Worm (Caenorhabditis elegans) whole organism, L2 larva: ENCODE data around the gene F59B2.8.
A peak's percentile ranks its signal among the peaks of the same experiment; 100 is the strongest.

Source experiments
- C34F6.9 ChIP-seq: fragments of 150-350 bp; optimal IDR thresholded peaks from 2 replicates; lab custom pipeline; 2014; ENCODE audit warnings: missing biosample characterization, missing genetic modification characterization
- F13H6.1 ChIP-seq: sonication (generic microtip); optimal IDR thresholded peaks from 2 replicates; lab custom pipeline; 2016; ENCODE audit warnings: missing genetic modification characterization, missing compliant biosample characterization
- R02D3.7 ChIP-seq: fragments of 150-350 bp; optimal IDR thresholded peaks from 2 replicates; lab custom pipeline; 2014; ENCODE audit warnings: missing biosample characterization, missing genetic modification characterization
- ZK546.5 ChIP-seq: sonication (generic microtip); optimal IDR thresholded peaks from 2 replicates; lab custom pipeline; 2017; ENCODE audit warnings: missing biosample characterization, missing genetic modification characterization
- alr-1 ChIP-seq: fragments of 150-350 bp; optimal IDR thresholded peaks from 2 replicates; lab custom pipeline; 2014; ENCODE audit warnings: missing biosample characterization, missing genetic modification characterization
- ama-1 ChIP-seq: fragments of 150-350 bp; optimal IDR thresholded peaks from 2 replicates; lab custom pipeline; 2018; ENCODE audit warnings: inconsistent platforms
- blmp-1 ChIP-seq: sonication (generic microtip); optimal IDR thresholded peaks from 2 replicates; lab custom pipeline; 2017; ENCODE audit warnings: missing genetic modification characterization, mild to moderate bottlenecking, missing compliant biosample characterization, antibody characterized with exemption, moderate library complexity; ENCODE audit not compliant: insufficient read depth
- crh-2 ChIP-seq: sonication (generic microtip); optimal IDR thresholded peaks from 2 replicates; lab custom pipeline; 2017; ENCODE audit warnings: missing biosample characterization, missing genetic modification characterization
- dmd-4 ChIP-seq: sonication (generic microtip); optimal IDR thresholded peaks from 2 replicates; lab custom pipeline; 2017; ENCODE audit warnings: missing biosample characterization, missing genetic modification characterization
- egl-27 ChIP-seq: sonication (generic microtip); optimal IDR thresholded peaks from 3 replicates; lab custom pipeline; 2017; ENCODE audit warnings: missing biosample characterization, missing genetic modification reagents, missing genetic modification characterization
- elt-1 ChIP-seq: fragments of 150-350 bp; optimal IDR thresholded peaks from 2 replicates; lab custom pipeline; 2014; ENCODE audit warnings: missing biosample characterization, missing genetic modification characterization
- elt-3 ChIP-seq: sonication (generic microtip); optimal IDR thresholded peaks from 2 replicates; lab custom pipeline; 2017; ENCODE audit warnings: missing biosample characterization, missing genetic modification characterization
- fos-1 ChIP-seq: fragments of 150-350 bp; optimal IDR thresholded peaks from 2 replicates; lab custom pipeline; 2014; ENCODE audit warnings: missing biosample characterization, missing genetic modification characterization
- gmeb-1 ChIP-seq: fragments of 150-350 bp; optimal IDR thresholded peaks from 2 replicates; lab custom pipeline; 2014; ENCODE audit warnings: missing biosample characterization, missing genetic modification characterization
- lin-11 ChIP-seq: fragments of 150-350 bp; sonication (generic microtip); optimal IDR thresholded peaks from 2 replicates; lab custom pipeline; 2014; ENCODE audit warnings: missing biosample characterization, missing genetic modification characterization, inconsistent platforms, mixed read lengths
- lin-13 ChIP-seq: fragments of 150-350 bp; optimal IDR thresholded peaks from 2 replicates; lab custom pipeline; 2014; ENCODE audit warnings: missing biosample characterization, missing genetic modification reagents, missing genetic modification characterization
- lsy-2 ChIP-seq, 2 experiments: fragments of 150-350 bp in 1 of 2; sonication (generic microtip) in 1 of 2; optimal IDR thresholded peaks; 2 replicates each; lab custom pipeline; 2014 to 2017; ENCODE audit warnings: missing biosample characterization in 2 of 2, missing genetic modification characterization in 2 of 2
- mab-5 ChIP-seq: fragments of 150-350 bp; optimal IDR thresholded peaks from 2 replicates; lab custom pipeline; 2014; ENCODE audit warnings: missing biosample characterization, missing genetic modification characterization
- mbf-1 ChIP-seq: sonication (generic microtip); optimal IDR thresholded peaks from 2 replicates; lab custom pipeline; 2017; ENCODE audit warnings: missing biosample characterization, missing genetic modification characterization
- mdl-1 ChIP-seq, 2 experiments: fragments of 150-350 bp in 1 of 2; sonication (generic microtip) in 1 of 2; optimal IDR thresholded peaks; 2 replicates each; lab custom pipeline; 2017; ENCODE audit warnings: missing biosample characterization in 2 of 2, missing genetic modification characterization in 2 of 2
- nhr-129 ChIP-seq: fragments of 150-350 bp; optimal IDR thresholded peaks from 2 replicates; lab custom pipeline; 2014; ENCODE audit warnings: missing biosample characterization, missing genetic modification characterization
- nhr-21 ChIP-seq: fragments of 150-350 bp; optimal IDR thresholded peaks from 2 replicates; lab custom pipeline; 2014; ENCODE audit warnings: missing biosample characterization, missing genetic modification characterization
- nhr-25 ChIP-seq: fragments of 150-350 bp; sonication (generic microtip); optimal IDR thresholded peaks from 3 replicates; lab custom pipeline; 2014; ENCODE audit warnings: missing biosample characterization, missing genetic modification characterization
- nhr-6 ChIP-seq: fragments of 150-350 bp; optimal IDR thresholded peaks from 2 replicates; lab custom pipeline; 2014; ENCODE audit warnings: missing biosample characterization, missing genetic modification characterization
- nhr-77 ChIP-seq: fragments of 150-350 bp; optimal IDR thresholded peaks from 2 replicates; lab custom pipeline; 2014; ENCODE audit warnings: missing biosample characterization, missing genetic modification characterization
- sem-4 ChIP-seq: fragments of 150-350 bp; optimal IDR thresholded peaks from 2 replicates; lab custom pipeline; 2014; ENCODE audit warnings: missing biosample characterization, missing genetic modification reagents, missing genetic modification characterization
- sma-3 ChIP-seq: sonication (generic microtip); optimal IDR thresholded peaks from 2 replicates; lab custom pipeline; 2016; ENCODE audit warnings: missing genetic modification reagents, missing genetic modification characterization, missing compliant biosample characterization
- sma-9 ChIP-seq, 2 experiments: fragments of 150-350 bp in 1 of 2; sonication (generic microtip) in 1 of 2; optimal IDR thresholded peaks; 2 replicates each; lab custom pipeline; 2014 to 2016; ENCODE audit warnings: missing genetic modification characterization in 2 of 2, mild to moderate bottlenecking in 1 of 2, missing biosample characterization in 1 of 2, missing compliant biosample characterization in 1 of 2, missing genetic modification reagents in 1 of 2, moderate library complexity in 1 of 2
- snpc-4 ChIP-seq: fragments of 150-350 bp; optimal IDR thresholded peaks from 2 replicates; lab custom pipeline; 2014; ENCODE audit warnings: missing biosample characterization, missing genetic modification characterization
- unc-39 ChIP-seq: fragments of 150-350 bp; optimal IDR thresholded peaks from 2 replicates; lab custom pipeline; 2014; ENCODE audit warnings: missing biosample characterization, missing genetic modification characterization
- unc-55 ChIP-seq: fragments of 150-350 bp; sonication (generic microtip); optimal IDR thresholded peaks from 3 replicates; lab custom pipeline; 2014; ENCODE audit warnings: missing biosample characterization, missing genetic modification reagents, missing genetic modification characterization
- unc-62 ChIP-seq: fragments of 150-350 bp; optimal IDR thresholded peaks from 2 replicates; lab custom pipeline; 2014; ENCODE audit warnings: missing biosample characterization, missing genetic modification reagents, missing genetic modification characterization
- zag-1 ChIP-seq: fragments of 150-350 bp; optimal IDR thresholded peaks from 2 replicates; lab custom pipeline; 2014; ENCODE audit warnings: missing biosample characterization, missing genetic modification characterization
- ztf-11 ChIP-seq: sonication (generic microtip); optimal IDR thresholded peaks from 2 replicates; lab custom pipeline; 2017; ENCODE audit warnings: missing biosample characterization, missing genetic modification characterization
- ztf-4 ChIP-seq: fragments of 150-350 bp; optimal IDR thresholded peaks from 2 replicates; lab custom pipeline; 2014; ENCODE audit warnings: missing biosample characterization, missing genetic modification characterization

The F59B2.8 gene

ce11 chrIII:8985965-8986364 lies 24.0 kb downstream of the F59B2.8 start:
- TF ChIP-seq elt-1 (tag; lab: Kevin White, UChicago) (no peak), fos-1 (tag; lab: Kevin White, UChicago) (peak; percentile 68), egl-27 (no peak), nhr-21 (tag; lab: Kevin White, UChicago) (peak; percentile 41), sma-3 (GFP tag; lab: Kevin White, UChicago) (peak; percentile 47), gmeb-1 (tag; lab: Kevin White, UChicago) (peak; percentile 5), sma-9 (GFP tag; optimal IDR thresholded peaks at IDR 0.05; lab: Kevin White, UChicago) (peak; percentile 63), sma-9 (tag; optimal IDR thresholded peaks at IDR 0.05; lab: Kevin White, UChicago) (no peak)

ce11 chrIII:8985461-8985860 lies 24.5 kb downstream of the F59B2.8 start:
- TF ChIP-seq elt-3 (tag; lab: Kevin White, UChicago) = no peak
- TF ChIP-seq sma-3 (GFP tag; lab: Kevin White, UChicago) = no peak
- no peak for TF ChIP-seq alr-1 (tag; lab: Kevin White, UChicago)
- no peak for TF ChIP-seq C34F6.9 (tag; lab: Kevin White, UChicago)
- no peak for TF ChIP-seq ztf-11
- no peak for TF ChIP-seq F13H6.1 (tag; lab: Kevin White, UChicago)
- no peak for TF ChIP-seq lin-13 (GFP tag; lab: Kevin White, UChicago)
- TF ChIP-seq unc-55 (GFP tag; lab: Kevin White, UChicago) = no peak
- no peak for TF ChIP-seq R02D3.7
- no peak for TF ChIP-seq crh-2 (tag; lab: Kevin White, UChicago)
- no peak for TF ChIP-seq dmd-4 (tag; lab: Kevin White, UChicago)
- no peak for TF ChIP-seq fos-1 (tag; lab: Kevin White, UChicago)
- TF ChIP-seq blmp-1 = no peak
- no peak for TF ChIP-seq unc-62

ce11 chrIII:8984960-8985359 lies 25.0 kb downstream of the F59B2.8 start:
- no peak for TF ChIP-seq R02D3.7
- TF ChIP-seq unc-62 = no peak
- TF ChIP-seq lsy-2 (tag; optimal IDR thresholded peaks at IDR 0.05; lab: Kevin White, UChicago) = peak in 1 of 2 experiments; percentile 78
- no peak for TF ChIP-seq elt-3 (tag; lab: Kevin White, UChicago)
- peak; percentile 38 for TF ChIP-seq nhr-25
- peak; percentile 63 for TF ChIP-seq nhr-6 (tag; lab: Kevin White, UChicago)
- TF ChIP-seq sma-9 (GFP tag; optimal IDR thresholded peaks at IDR 0.05; lab: Kevin White, UChicago) = peak; percentile 83
- no peak for TF ChIP-seq sma-9 (tag; optimal IDR thresholded peaks at IDR 0.05; lab: Kevin White, UChicago)
- TF ChIP-seq mdl-1 (tag; optimal IDR thresholded peaks at IDR 0.05; lab: Kevin White, UChicago) = peak in 1 of 2 experiments; percentile 37
- no peak for TF ChIP-seq unc-39 (tag; lab: Kevin White, UChicago)
- peak; percentile 90 for TF ChIP-seq F13H6.1 (tag; lab: Kevin White, UChicago)
- TF ChIP-seq sem-4 = peak; percentile 61
- TF ChIP-seq mbf-1 (tag; lab: Kevin White, UChicago) = no peak
- TF ChIP-seq unc-55 (GFP tag; lab: Kevin White, UChicago) = peak; percentile 87
- TF ChIP-seq blmp-1 = no peak
- TF ChIP-seq lin-13 (GFP tag; lab: Kevin White, UChicago) = peak; percentile 46
- peak; percentile 82 for TF ChIP-seq ztf-4 (tag; lab: Kevin White, UChicago)
- TF ChIP-seq crh-2 (tag; lab: Kevin White, UChicago) = peak; percentile 77
- peak; percentile 40 for TF ChIP-seq fos-1 (tag; lab: Kevin White, UChicago)
- peak; percentile 59 for TF ChIP-seq egl-27
- no peak for TF ChIP-seq elt-1 (tag; lab: Kevin White, UChicago)
- no peak for TF ChIP-seq dmd-4 (tag; lab: Kevin White, UChicago)
- peak; percentile 36 for TF ChIP-seq lin-11 (tag; lab: Kevin White, UChicago)
- peak; percentile 85 for TF ChIP-seq C34F6.9 (tag; lab: Kevin White, UChicago)
- TF ChIP-seq nhr-129 = peak; percentile 90
- no peak for TF ChIP-seq nhr-77 (tag; lab: Kevin White, UChicago)
- TF ChIP-seq zag-1 (tag; lab: Kevin White, UChicago) = peak; percentile 69
- peak; percentile 4 for TF ChIP-seq sma-3 (GFP tag; lab: Kevin White, UChicago)
- peak; percentile 21 for TF ChIP-seq mab-5 (tag; lab: Kevin White, UChicago)

ce11 chrIII:8984412-8984811 lies 25.6 kb downstream of the F59B2.8 start:
- no peak for TF ChIP-seq ZK546.5 (tag; lab: Kevin White, UChicago)
- TF ChIP-seq fos-1 (tag; lab: Kevin White, UChicago) = peak; percentile 27
- TF ChIP-seq snpc-4 (tag; lab: Kevin White, UChicago) = no peak
- TF ChIP-seq ama-1 (lab: Kevin White, UChicago) = peak; percentile 10
- TF ChIP-seq, all 48 proteins: peak for 2
